Fruit fly (Drosophila melanogaster) whole organism, embryonic: Measurements from ENCODE around the gene Ilp7.

Experiments used
- Bteb2 ChIP-seq: fragments of 200-800 bp; sonication (Bioruptor generic); optimal IDR thresholded peaks from 2 replicates; lab custom pipeline; 2016; ENCODE audit warnings: missing biosample characterization, missing genetic modification characterization
- CG10654 ChIP-seq: fragments of 200-800 bp; sonication (Bioruptor generic); optimal IDR thresholded peaks from 2 replicates; lab custom pipeline; 2016; ENCODE audit warnings: missing biosample characterization, missing genetic modification characterization
- CG12659 ChIP-seq: fragments of 200-800 bp; sonication (Bioruptor generic); optimal IDR thresholded peaks from 3 replicates; lab custom pipeline; 2017; ENCODE audit warnings: mild to moderate bottlenecking, missing biosample characterization, missing genetic modification reagents, missing genetic modification characterization
- CG14441 ChIP-seq: fragments of 200-800 bp; sonication (Bioruptor generic); IDR thresholded peaks from 2 replicates; pipeline ENCODE4 v1.3.6; 2022; ENCODE audit warnings: missing biosample characterization, missing genetic modification characterization
- CG18476 ChIP-seq: fragments of 200-800 bp; sonication (Bioruptor generic); optimal IDR thresholded peaks from 2 replicates; lab custom pipeline; 2016; ENCODE audit warnings: missing biosample characterization, mild to moderate bottlenecking, missing genetic modification characterization
- CG2199 ChIP-seq: fragments of 200-800 bp; sonication (Bioruptor generic); IDR thresholded peaks from 3 replicates; pipeline ENCODE4 v1.3.6; 2022; ENCODE audit warnings: missing biosample characterization, missing genetic modification characterization
- CG3163 ChIP-seq: fragments of 200-800 bp; sonication (Bioruptor generic); optimal IDR thresholded peaks from 3 replicates; lab custom pipeline; 2016; ENCODE audit warnings: missing biosample characterization, missing genetic modification characterization
- CG32772 ChIP-seq: fragments of 200-800 bp; sonication (Bioruptor generic); IDR thresholded peaks from 2 replicates; pipeline ENCODE4 v1.3.6; 2022; ENCODE audit warnings: missing biosample characterization, missing genetic modification characterization
- CG34376 ChIP-seq: fragments of 200-800 bp; sonication (Bioruptor generic); optimal IDR thresholded peaks from 2 replicates; lab custom pipeline; 2018; ENCODE audit warnings: missing biosample characterization, mild to moderate bottlenecking, missing genetic modification characterization
- CG4360 ChIP-seq: fragments of 200-800 bp; sonication (Bioruptor generic); IDR thresholded peaks from 2 replicates; pipeline ENCODE4 v1.3.6; 2022; ENCODE audit warnings: missing biosample characterization, missing genetic modification characterization
- CG8089 ChIP-seq: fragments of 200-800 bp; sonication (Bioruptor generic); optimal IDR thresholded peaks from 3 replicates; lab custom pipeline; 2016; ENCODE audit warnings: missing biosample characterization, missing genetic modification characterization
- CG9215 ChIP-seq: fragments of 200-800 bp; sonication (Bioruptor generic); IDR thresholded peaks from 2 replicates; pipeline ENCODE4 v1.3.6; 2022; ENCODE audit warnings: missing biosample characterization, missing genetic modification characterization
- CG9817 ChIP-seq: fragments of 200-800 bp; sonication (Bioruptor generic); optimal IDR thresholded peaks from 2 replicates; lab custom pipeline; 2018; ENCODE audit warnings: missing biosample characterization, mild to moderate bottlenecking, missing genetic modification characterization, moderate library complexity
- Camta ChIP-seq: fragments of 200-800 bp; sonication (Bioruptor generic); optimal IDR thresholded peaks from 2 replicates; lab custom pipeline; 2016; ENCODE audit warnings: missing biosample characterization, missing genetic modification characterization
- CkIIα-i1 ChIP-seq: fragments of 200-800 bp; sonication (Bioruptor generic); IDR thresholded peaks from 2 replicates; pipeline ENCODE4 v1.3.6; 2022; ENCODE audit warnings: missing biosample characterization, missing genetic modification characterization
- D19B ChIP-seq: fragments of 200-800 bp; sonication (Bioruptor generic); optimal IDR thresholded peaks from 2 replicates; lab custom pipeline; 2017; ENCODE audit warnings: missing biosample characterization, mild to moderate bottlenecking, missing genetic modification characterization
- Dek ChIP-seq: fragments of 200-800 bp; sonication (Bioruptor generic); optimal IDR thresholded peaks from 3 replicates; lab custom pipeline; 2019; ENCODE audit warnings: missing biosample characterization, mild to moderate bottlenecking, missing genetic modification characterization, moderate library complexity
- GATAe ChIP-seq: fragments of 200-800 bp; sonication (Bioruptor generic); conservative IDR thresholded peaks from 2 replicates; pipeline ENCODE4 v1.3.6; 2022; ENCODE audit warnings: missing biosample characterization, missing genetic modification characterization
- Med ChIP-seq: fragments of 200-800 bp; sonication (Bioruptor generic); peaks from one replicate; lab custom pipeline; 2016; ENCODE audit warnings: missing biosample characterization, missing genetic modification characterization, mild to moderate bottlenecking, inconsistent platforms, moderate library complexity
- Mrtf ChIP-seq: fragments of 200-800 bp; sonication (Bioruptor generic); IDR thresholded peaks from 3 replicates; pipeline ENCODE4 v1.3.6; 2022; ENCODE audit warnings: missing biosample characterization, missing genetic modification characterization
- Oli ChIP-seq: fragments of 200-800 bp; sonication (Bioruptor generic); optimal IDR thresholded peaks from 2 replicates; lab custom pipeline; 2018; ENCODE audit warnings: missing biosample characterization, mild to moderate bottlenecking, missing genetic modification characterization, moderate library complexity
- Optix ChIP-seq: fragments of 200-800 bp; sonication (Bioruptor generic); IDR thresholded peaks from 3 replicates; pipeline ENCODE4 v1.3.6; 2022; ENCODE audit warnings: missing biosample characterization, missing genetic modification characterization
- Xrp1 ChIP-seq: fragments of 200-800 bp; sonication (Bioruptor generic); IDR thresholded peaks from 2 replicates; pipeline ENCODE4 v1.3.6; 2022; ENCODE audit warnings: missing biosample characterization, missing genetic modification characterization
- bab2 ChIP-seq: fragments of 200-800 bp; sonication (Bioruptor generic); optimal IDR thresholded peaks from 2 replicates; lab custom pipeline; 2016; ENCODE audit warnings: missing biosample characterization, missing genetic modification characterization
- bowl ChIP-seq: fragments of 200-800 bp; sonication (Bioruptor generic); IDR thresholded peaks from 2 replicates; pipeline ENCODE4 v1.3.6; 2022; ENCODE audit warnings: missing biosample characterization, missing genetic modification characterization
- btn ChIP-seq: fragments of 200-800 bp; sonication (Bioruptor generic); optimal IDR thresholded peaks from 2 replicates; lab custom pipeline; 2016; ENCODE audit warnings: missing biosample characterization, missing genetic modification characterization
- ci ChIP-seq: fragments of 200-800 bp; sonication (Bioruptor generic); IDR thresholded peaks from 3 replicates; pipeline ENCODE4 v1.3.6; 2022; ENCODE audit warnings: missing biosample characterization, missing genetic modification characterization
- cwo ChIP-seq: fragments of 200-800 bp; sonication (Bioruptor generic); optimal IDR thresholded peaks from 3 replicates; lab custom pipeline; 2017; ENCODE audit warnings: missing biosample characterization, missing genetic modification characterization, mild to moderate bottlenecking, moderate library complexity, missing genetic modification reagents
- disco-r ChIP-seq: fragments of 200-800 bp; sonication (Bioruptor generic); optimal IDR thresholded peaks from 2 replicates; lab custom pipeline; 2016; ENCODE audit warnings: missing biosample characterization, missing genetic modification characterization
- dysf ChIP-seq: fragments of 200-800 bp; sonication (Bioruptor generic); IDR thresholded peaks from 3 replicates; pipeline ENCODE4 v1.3.6; 2022; ENCODE audit warnings: missing biosample characterization, missing genetic modification characterization
- eve ChIP-seq, 2 experiments: fragments of >200 bp; optimal IDR thresholded peaks; 2 replicates each; lab custom pipeline; 2017; ENCODE audit warnings: missing biosample characterization in 2 of 2, missing genetic modification characterization in 2 of 2
- fd64A ChIP-seq: fragments of 200-800 bp; sonication (Bioruptor generic); optimal IDR thresholded peaks from 3 replicates; lab custom pipeline; 2018; ENCODE audit warnings: missing biosample characterization, mild to moderate bottlenecking, missing genetic modification characterization
- gcm ChIP-seq: fragments of 200-800 bp; sonication (Bioruptor generic); optimal IDR thresholded peaks from 2 replicates; lab custom pipeline; 2019; ENCODE audit warnings: missing biosample characterization, mild to moderate bottlenecking, missing genetic modification characterization, moderate library complexity
- gfzf ChIP-seq: fragments of 200-800 bp; sonication (Bioruptor generic); optimal IDR thresholded peaks from 2 replicates; lab custom pipeline; 2016; ENCODE audit warnings: missing biosample characterization, mild to moderate bottlenecking, missing genetic modification characterization, moderate library complexity
- maf-S ChIP-seq: fragments of 200-800 bp; sonication (Bioruptor generic); optimal IDR thresholded peaks from 2 replicates; lab custom pipeline; 2016; ENCODE audit warnings: missing biosample characterization, missing genetic modification characterization
- nerfin-1 ChIP-seq: fragments of 200-800 bp; sonication (Bioruptor generic); optimal IDR thresholded peaks from 3 replicates; lab custom pipeline; 2019; ENCODE audit warnings: missing biosample characterization, mild to moderate bottlenecking, missing genetic modification characterization, moderate library complexity
- nom ChIP-seq: fragments of 200-800 bp; sonication (Bioruptor generic); optimal IDR thresholded peaks from 2 replicates; lab custom pipeline; 2017; ENCODE audit warnings: missing biosample characterization, missing genetic modification characterization, mild to moderate bottlenecking, moderate library complexity, missing genetic modification reagents
- pb ChIP-seq: fragments of 200-800 bp; sonication (Bioruptor generic); optimal IDR thresholded peaks from 3 replicates; lab custom pipeline; 2016; ENCODE audit warnings: missing biosample characterization, missing genetic modification characterization
- phol ChIP-seq: fragments of 200-800 bp; sonication (Bioruptor generic); optimal IDR thresholded peaks from 3 replicates; lab custom pipeline; 2018; ENCODE audit warnings: missing biosample characterization, mild to moderate bottlenecking, missing genetic modification characterization, moderate library complexity
- slbo ChIP-seq: fragments of 200-800 bp; sonication (Bioruptor generic); IDR thresholded peaks from 2 replicates; pipeline ENCODE4 v1.3.6; 2022; ENCODE audit warnings: missing biosample characterization, missing genetic modification characterization
- unc-4 ChIP-seq: fragments of 200-800 bp; sonication (Bioruptor generic); IDR thresholded peaks from 2 replicates; pipeline ENCODE4 v1.3.6; 2022; ENCODE audit warnings: missing biosample characterization, missing genetic modification characterization; ENCODE audit not compliant: partially characterized antibody
- vfl ChIP-seq: fragments of 200-800 bp; sonication (Bioruptor generic); optimal IDR thresholded peaks from 2 replicates; lab custom pipeline; 2016; ENCODE audit warnings: missing biosample characterization, missing genetic modification characterization
- vnd ChIP-seq: fragments of 200-800 bp; sonication (Bioruptor generic); IDR thresholded peaks from 3 replicates; pipeline ENCODE4 v1.3.6; 2022; ENCODE audit warnings: missing biosample characterization, missing genetic modification characterization; ENCODE audit not compliant: partially characterized antibody

Gene Ilp7

DNA sequence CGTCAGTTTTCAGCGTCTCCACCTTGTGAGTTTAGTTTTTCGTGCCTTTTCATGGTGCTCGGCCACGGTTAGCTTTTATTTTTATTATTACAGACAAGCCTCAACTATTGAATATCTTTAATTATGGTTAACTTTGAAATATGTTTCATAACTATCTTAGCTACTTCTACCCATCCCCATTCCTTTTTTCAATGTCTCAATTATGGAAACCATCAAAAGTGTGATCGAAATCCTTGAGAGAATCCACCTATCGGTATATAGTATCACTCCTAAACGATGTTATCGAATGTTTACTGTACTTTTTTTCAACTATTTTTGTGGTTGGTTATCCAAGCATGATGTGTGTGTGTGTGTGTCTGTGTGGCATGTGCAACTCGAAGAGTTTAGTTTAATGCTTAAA is 46.6 kb downstream of the Ilp7 start (continued):
- TF ChIP-seq D19B (GFP tag; lab: Kevin White, UChicago) = no peak
- no peak for TF ChIP-seq nom (GFP tag; lab: Kevin White, UChicago)
- no peak for TF ChIP-seq CG8089
- no peak for TF ChIP-seq eve (GFP tag; optimal IDR thresholded peaks at IDR 0.05; lab: Kevin White, UChicago)
- no peak for TF ChIP-seq gfzf
- peak; percentile 57; the same call in 2 of the 3 replicates for TF ChIP-seq dysf (GFP tag; lab: Robert Waterston, UW)
- 0 out of 2 replicates have a peak, but pooled peaks have one; percentile 30 for TF ChIP-seq CG14441 (GFP tag; lab: Robert Waterston, UW)
- no peak for TF ChIP-seq btn (GFP tag; lab: Kevin White, UChicago)
- no peak for TF ChIP-seq fd64A (GFP tag; lab: Kevin White, UChicago)
- no peak for TF ChIP-seq Mrtf
- TF ChIP-seq CG4360 (GFP tag; lab: Robert Waterston, UW) = no peak
- TF ChIP-seq nerfin-1 (tag; lab: Kevin White, UChicago) = no peak
- TF ChIP-seq Bteb2 (GFP tag; lab: Kevin White, UChicago) = peak; percentile 7
- TF ChIP-seq disco-r (GFP tag; lab: Kevin White, UChicago) = no peak
- no peak for TF ChIP-seq CG10654 (GFP tag; lab: Kevin White, UChicago)
- peak; percentile 28 for TF ChIP-seq cwo
- TF ChIP-seq vfl = no peak
- TF ChIP-seq ci (GFP tag; lab: Robert Waterston, UW) = no peak
- TF ChIP-seq bowl (GFP tag; lab: Robert Waterston, UW) = no peak
- no peak for TF ChIP-seq CG34376 (GFP tag; lab: Kevin White, UChicago)
- no peak for TF ChIP-seq pb (GFP tag; lab: Kevin White, UChicago)
- TF ChIP-seq CG2199 (GFP tag; lab: Robert Waterston, UW) = no peak
- peak; percentile 28 for TF ChIP-seq Dek (tag; lab: Kevin White, UChicago)
- TF ChIP-seq GATAe (GFP tag; lab: Robert Waterston, UW) = no peak
- peak; percentile 33 for TF ChIP-seq CG12659
- TF ChIP-seq CkIIα-i1 (GFP tag; lab: Robert Waterston, UW) = no peak
- TF ChIP-seq CG32772 = no peak
- no peak for TF ChIP-seq CG3163
- no peak for TF ChIP-seq Optix (GFP tag; lab: Robert Waterston, UW)
- TF ChIP-seq gcm = peak; percentile 39
- TF ChIP-seq phol (tag; lab: Kevin White, UChicago) = peak; percentile 25
- no peak for TF ChIP-seq unc-4 (GFP tag; lab: Robert Waterston, UW)
- TF ChIP-seq vnd = no peak
- TF ChIP-seq Med (GFP tag; lab: Kevin White, UChicago) = peak; percentile 77
- peak; percentile 49 for TF ChIP-seq CG9817 (tag; lab: Kevin White, UChicago)
- peak; percentile 7 for TF ChIP-seq Camta (GFP tag; lab: Kevin White, UChicago)
- peak; percentile 65 for TF ChIP-seq Oli (tag; lab: Kevin White, UChicago)
- TF ChIP-seq bab2 (GFP tag; lab: Kevin White, UChicago) = peak; percentile 49
- peak; percentile 46 for TF ChIP-seq slbo (GFP tag; lab: Robert Waterston, UW)
- peak; percentile 20; the same call in 1 of the 2 replicates for TF ChIP-seq Xrp1 (GFP tag; lab: Robert Waterston, UW)
- no peak for TF ChIP-seq CG9215 (GFP tag; lab: Robert Waterston, UW)
- no peak for TF ChIP-seq CG18476 (GFP tag; lab: Kevin White, UChicago)
- no peak for TF ChIP-seq maf-S (GFP tag; lab: Kevin White, UChicago)
